Fruit fly (Drosophila melanogaster): ENCODE measurements around the gene Npc2e.

Gene Npc2e

DNA sequence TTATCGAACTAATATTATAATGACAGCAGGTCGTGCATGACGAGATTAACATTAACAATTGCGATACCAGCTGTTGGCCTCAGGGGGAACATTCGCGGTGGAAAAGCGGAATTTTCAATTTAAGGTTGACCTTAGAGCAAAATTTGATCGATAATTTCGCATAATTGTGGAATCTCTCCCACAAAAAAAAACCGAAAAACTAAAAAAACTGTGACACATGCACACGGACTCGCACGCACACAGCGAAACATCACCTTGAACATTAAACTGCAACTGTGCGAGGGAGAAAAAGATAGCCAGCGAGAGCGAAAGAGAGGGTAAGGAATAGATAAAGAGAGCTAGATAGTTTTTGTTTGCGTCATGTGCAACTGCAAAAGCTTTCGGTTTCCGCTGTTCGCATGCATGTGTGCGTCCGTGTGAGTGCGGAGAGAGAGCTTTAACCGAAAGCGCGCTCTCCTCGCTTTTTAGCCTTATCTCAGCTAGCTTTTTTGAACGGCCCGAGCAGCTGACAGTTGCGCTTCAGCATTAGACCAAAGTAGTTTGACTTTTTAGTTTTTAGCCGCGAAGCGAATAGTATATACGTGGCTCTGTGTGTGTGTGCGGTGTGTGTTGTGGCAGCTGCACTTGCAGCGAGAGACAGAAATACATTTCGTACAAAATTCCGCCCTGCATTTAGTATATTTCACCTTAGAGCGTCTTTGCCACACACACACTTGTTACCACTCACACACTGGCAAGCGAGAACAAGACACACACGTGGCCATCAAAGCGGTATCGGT, 40.3 kb downstream of the Npc2e start:
- TF ChIP-seq CG10274 (GFP tag; optimal IDR thresholded peaks at IDR 0.05) (no peak), fd102C (GFP tag; optimal IDR thresholded peaks at IDR 0.05) (no peak), CG6791 (GFP tag; IDR thresholded peaks at IDR 0.05; ENCODE audit: partially characterized antibody) (no peak), CkIIα-i1 (GFP tag; IDR thresholded peaks at IDR 0.05) (no peak), psq (GFP tag; optimal IDR thresholded peaks at IDR 0.05) (no peak), E2f2 (GFP tag; IDR thresholded peaks at IDR 0.05) (no peak), yki (optimal IDR thresholded peaks at IDR 0.05) (no peak), lov (optimal IDR thresholded peaks at IDR 0.05) (no peak), lov (GFP tag; IDR thresholded peaks at IDR 0.05) (0 out of 3 replicates have a peak, but pooled peaks have one; percentile 21), ro (GFP tag; IDR thresholded peaks at IDR 0.05) (no peak), stwl (tag; optimal IDR thresholded peaks at IDR 0.05) (no peak), Sox102F (GFP tag; optimal IDR thresholded peaks at IDR 0.05) (no peak), ase (GFP tag; IDR thresholded peaks at IDR 0.05) (0 out of 3 replicates have a peak, but pooled peaks have one; percentile 28), wek (GFP tag; optimal IDR thresholded peaks at IDR 0.05) (no peak), CG9215 (GFP tag; IDR thresholded peaks at IDR 0.05) (no peak), Opbp (GFP tag; IDR thresholded peaks at IDR 0.05; ENCODE audit: partially characterized antibody) (peak; percentile 29; the same call in 1 of the 3 replicates), CG2199 (GFP tag; IDR thresholded peaks at IDR 0.05) (no peak), Trl (optimal IDR thresholded peaks at IDR 0.05) (peak; percentile 83 to 91), Trl (GFP tag; optimal IDR thresholded peaks at IDR 0.05) (no peak), CG1602 (GFP tag; optimal IDR thresholded peaks at IDR 0.05) (no peak), CG12769 (tag; optimal IDR thresholded peaks at IDR 0.05) (peak; percentile 43), CG7839 (tag; optimal IDR thresholded peaks at IDR 0.05) (no peak), croc (GFP tag; conservative IDR thresholded peaks at IDR 0.05) (no peak), Ptx1 (GFP tag; IDR thresholded peaks at IDR 0.05) (no peak), CG4404 (GFP tag; IDR thresholded peaks at IDR 0.05) (no peak), vnd (GFP tag; IDR thresholded peaks at IDR 0.05; ENCODE audit: partially characterized antibody) (no peak), MBD-R2 (GFP tag; IDR thresholded peaks at IDR 0.05) (no peak), run (tag; optimal IDR thresholded peaks at IDR 0.05) (no peak), CG7928 (GFP tag; optimal IDR thresholded peaks at IDR 0.05) (no peak), gce (GFP tag; IDR thresholded peaks at IDR 0.05) (no peak), Vsx1 (GFP tag; optimal IDR thresholded peaks at IDR 0.05) (no peak), dpn (GFP tag; optimal IDR thresholded peaks at IDR 0.05) (no peak), CG17186 (GFP tag; optimal IDR thresholded peaks at IDR 0.05) (no peak), CG14710 (tag; optimal IDR thresholded peaks at IDR 0.05) (no peak), CG11093 (GFP tag; IDR thresholded peaks at IDR 0.05) (no peak), tin (GFP tag; optimal IDR thresholded peaks at IDR 0.05) (no peak), CG9797 (GFP tag; optimal IDR thresholded peaks at IDR 0.05) (no peak), lab (GFP tag; optimal IDR thresholded peaks at IDR 0.05) (peak; percentile 19), Hey (tag; optimal IDR thresholded peaks at IDR 0.05) (no peak), CG2712 (tag; optimal IDR thresholded peaks at IDR 0.05) (no peak), Poxn (GFP tag; IDR thresholded peaks at IDR 0.05) (no peak), org-1 (GFP tag; optimal IDR thresholded peaks at IDR 0.05) (no peak), Ets97D (GFP tag; optimal IDR thresholded peaks at IDR 0.05) (no peak), CG10654 (GFP tag; optimal IDR thresholded peaks at IDR 0.05) (no peak), CG15601 (tag; optimal IDR thresholded peaks at IDR 0.05) (no peak), pho (GFP tag; optimal IDR thresholded peaks at IDR 0.05) (no peak), vfl (GFP tag; optimal IDR thresholded peaks at IDR 0.05) (no peak), Gsc (GFP tag; IDR thresholded peaks at IDR 0.05) (no peak), CG33213 (GFP tag; optimal IDR thresholded peaks at IDR 0.05) (no peak), CG9876 (GFP tag; optimal IDR thresholded peaks at IDR 0.05) (no peak), chinmo (GFP tag; IDR thresholded peaks at IDR 0.05; ENCODE audit: partially characterized antibody) (peak; percentile 100)
